Worm (Caenorhabditis elegans) whole organism, young adult: ENCODE data around the gene ZK1307.7.

Experiments used
- B0336.3 ChIP-seq: fragments of 200-800 bp; sonication (Bioruptor generic); IDR thresholded peaks from 2 replicates; pipeline ENCODE4 v1.3.6; 2022; ENCODE audit warnings: missing genetic modification characterization, missing compliant biosample characterization
- C06A6.2 ChIP-seq: fragments of 200-800 bp; sonication (Bioruptor generic); conservative IDR thresholded peaks from 2 replicates; pipeline ENCODE4 v1.3.6; 2022; ENCODE audit warnings: missing genetic modification characterization, missing compliant biosample characterization
- D2030.7 ChIP-seq: fragments of 200-800 bp; sonication (Bioruptor generic); IDR thresholded peaks from 2 replicates; pipeline ENCODE4 v1.3.6; 2022; ENCODE audit warnings: missing genetic modification reagents, missing genetic modification characterization, missing compliant biosample characterization
- F10E7.11 ChIP-seq: sonication (generic microtip); optimal IDR thresholded peaks from 2 replicates; lab custom pipeline; 2017; ENCODE audit warnings: mild to moderate bottlenecking, missing genetic modification characterization, moderate library complexity, missing compliant biosample characterization
- F33H1.4 ChIP-seq: fragments of 200-800 bp; sonication (Bioruptor generic); IDR thresholded peaks from 2 replicates; pipeline ENCODE4 v1.3.6; 2022; ENCODE audit warnings: missing genetic modification reagents, missing genetic modification characterization, missing compliant biosample characterization
- F55B11.4 ChIP-seq: sonication (generic microtip); optimal IDR thresholded peaks from 2 replicates; lab custom pipeline; 2016; ENCODE audit warnings: missing compliant biosample characterization, missing genetic modification characterization, borderline replicate concordance; ENCODE audit not compliant: insufficient read depth
- K12H6.12 ChIP-seq: fragments of 200-800 bp; sonication (Bioruptor generic); optimal IDR thresholded peaks from 2 replicates; lab custom pipeline; 2018; ENCODE audit warnings: mild to moderate bottlenecking, missing genetic modification characterization, missing compliant biosample characterization
- Y53G8AR.9 ChIP-seq: fragments of 200-800 bp; sonication (Bioruptor generic); conservative IDR thresholded peaks from 2 replicates; pipeline ENCODE4 v1.3.6; 2022; ENCODE audit warnings: missing genetic modification reagents, missing genetic modification characterization, missing compliant biosample characterization
- Y56A3A.18 ChIP-seq: fragments of 200-800 bp; sonication (Bioruptor generic); IDR thresholded peaks from 2 replicates; pipeline ENCODE4 v1.3.6; 2022; ENCODE audit warnings: missing genetic modification reagents, missing genetic modification characterization, missing compliant biosample characterization
- Y67H2A.10 ChIP-seq: fragments of 200-800 bp; sonication (Bioruptor generic); conservative IDR thresholded peaks from 2 replicates; pipeline ENCODE4 v1.3.6; 2022; ENCODE audit warnings: missing genetic modification reagents, missing genetic modification characterization, missing compliant biosample characterization
- Y79H2A.3 ChIP-seq: fragments of 200-800 bp; sonication (Bioruptor generic); conservative IDR thresholded peaks from 2 replicates; pipeline ENCODE4 v1.3.6; 2022; ENCODE audit warnings: missing genetic modification reagents, missing genetic modification characterization, missing compliant biosample characterization
- ZK185.1 ChIP-seq: sonication (generic microtip); optimal IDR thresholded peaks from 2 replicates; lab custom pipeline; 2016; ENCODE audit warnings: mild to moderate bottlenecking, missing genetic modification characterization, missing compliant biosample characterization; ENCODE audit not compliant: poor library complexity, severe bottlenecking
- akir-1 ChIP-seq: fragments of 200-800 bp; sonication (Bioruptor generic); optimal IDR thresholded peaks from 2 replicates; lab custom pipeline; 2018; ENCODE audit warnings: mild to moderate bottlenecking, missing genetic modification characterization, moderate library complexity, missing compliant biosample characterization
- atf-7 ChIP-seq: sonication (generic microtip); optimal IDR thresholded peaks from 2 replicates; lab custom pipeline; 2017; ENCODE audit warnings: mild to moderate bottlenecking, missing genetic modification characterization, missing compliant biosample characterization
- attf-3 ChIP-seq: fragments of 200-800 bp; sonication (Bioruptor generic); conservative IDR thresholded peaks from 2 replicates; pipeline ENCODE4 v1.3.6; 2022; ENCODE audit warnings: missing genetic modification reagents, missing genetic modification characterization, missing compliant biosample characterization
- cebp-1 ChIP-seq, 2 experiments: fragments of 200-800 bp in 1 of 2; sonication (Bioruptor generic) in 1 of 2; sonication (generic microtip) in 1 of 2; IDR thresholded peaks in 1 of 2; optimal IDR thresholded peaks in 1 of 2; 2 replicates each; pipeline versions ENCODE4 v1.3.6 to Lab custom; 2017 to 2022; ENCODE audit warnings: missing compliant biosample characterization in 2 of 2, missing genetic modification characterization in 2 of 2, mild to moderate bottlenecking in 1 of 2, missing genetic modification reagents in 1 of 2, moderate library complexity in 1 of 2
- cebp-2 ChIP-seq: fragments of 200-800 bp; sonication (Bioruptor generic); IDR thresholded peaks from 2 replicates; pipeline ENCODE4 v1.3.6; 2022; ENCODE audit warnings: missing genetic modification characterization, missing compliant biosample characterization
- ceh-100 ChIP-seq: fragments of 200-800 bp; sonication (Bioruptor generic); IDR thresholded peaks from 2 replicates; pipeline ENCODE4 v1.3.6; 2022; ENCODE audit warnings: missing genetic modification reagents, missing genetic modification characterization, missing compliant biosample characterization
- die-1 ChIP-seq: sonication (generic microtip); optimal IDR thresholded peaks from 2 replicates; lab custom pipeline; 2016; ENCODE audit warnings: missing genotype, mild to moderate bottlenecking, missing genetic modification characterization, missing compliant biosample characterization
- dox-1 ChIP-seq: fragments of 200-800 bp; sonication (Bioruptor generic); IDR thresholded peaks from 2 replicates; pipeline ENCODE4 v1.3.6; 2022; ENCODE audit warnings: missing genetic modification reagents, missing genetic modification characterization, missing compliant biosample characterization
- dpff-1 ChIP-seq: sonication (generic microtip); optimal IDR thresholded peaks from 2 replicates; lab custom pipeline; 2017; ENCODE audit warnings: mild to moderate bottlenecking, missing genetic modification characterization, missing compliant biosample characterization
- efl-1 ChIP-seq: fragments of 150-350 bp; optimal IDR thresholded peaks from 2 replicates; lab custom pipeline; 2014; ENCODE audit warnings: missing biosample characterization, missing genetic modification reagents, missing genetic modification characterization
- egl-44 ChIP-seq: fragments of 200-800 bp; sonication (Bioruptor generic); IDR thresholded peaks from 2 replicates; pipeline ENCODE4 v1.3.6; 2022; ENCODE audit warnings: missing genetic modification reagents, missing genetic modification characterization, missing compliant biosample characterization
- egrh-3 ChIP-seq: fragments of 200-800 bp; sonication (Bioruptor generic); IDR thresholded peaks from 2 replicates; pipeline ENCODE4 v1.3.6; 2022; ENCODE audit warnings: missing genetic modification reagents, missing genetic modification characterization, missing compliant biosample characterization
- ekl-4 ChIP-seq: fragments of 200-800 bp; sonication (Bioruptor generic); IDR thresholded peaks from 2 replicates; pipeline ENCODE4 v1.3.6; 2022; ENCODE audit warnings: missing genetic modification reagents, missing genetic modification characterization, missing compliant biosample characterization
- gei-17 ChIP-seq: fragments of 200-800 bp; sonication (Bioruptor generic); optimal IDR thresholded peaks from 2 replicates; lab custom pipeline; 2018; ENCODE audit warnings: mild to moderate bottlenecking, missing genetic modification characterization, missing compliant biosample characterization
- hmg-1.2 ChIP-seq: fragments of 200-800 bp; sonication (Bioruptor generic); IDR thresholded peaks from 2 replicates; pipeline ENCODE4 v1.3.6; 2022; ENCODE audit warnings: missing genetic modification reagents, missing genetic modification characterization, missing compliant biosample characterization
- let-526 ChIP-seq: fragments of 200-800 bp; sonication (Bioruptor generic); IDR thresholded peaks from 2 replicates; pipeline ENCODE4 v1.3.6; 2022; ENCODE audit warnings: missing genetic modification reagents, missing genetic modification characterization, missing compliant biosample characterization
- let-607 ChIP-seq, 2 experiments: fragments of 200-800 bp in 1 of 2; sonication (Bioruptor generic) in 1 of 2; sonication (generic microtip) in 1 of 2; optimal IDR thresholded peaks; 2 replicates each; lab custom pipeline; 2016 to 2018; ENCODE audit warnings: mild to moderate bottlenecking in 2 of 2, missing compliant biosample characterization in 2 of 2, missing genetic modification characterization in 2 of 2, moderate library complexity in 2 of 2, missing genotype in 1 of 2
- lin-35 ChIP-seq, 3 experiments: fragments of 150-350 bp in 2 of 3; sonication (generic microtip) in 1 of 3; optimal IDR thresholded peaks; 2 replicates each; lab custom pipeline; 2014 to 2018; ENCODE audit warnings: missing biosample characterization in 3 of 3, missing genetic modification characterization in 3 of 3, missing genetic modification reagents in 3 of 3
- lin-40 ChIP-seq: sonication (generic microtip); optimal IDR thresholded peaks from 2 replicates; lab custom pipeline; 2016; ENCODE audit warnings: missing genetic modification characterization, mild to moderate bottlenecking, missing compliant biosample characterization, missing genotype, missing genetic modification reagents
- mcd-1 ChIP-seq: fragments of 200-800 bp; sonication (Bioruptor generic); IDR thresholded peaks from 2 replicates; pipeline ENCODE4 v1.3.6; 2022; ENCODE audit warnings: missing genetic modification reagents, missing genetic modification characterization, missing compliant biosample characterization
- mel-28 ChIP-seq: sonication (generic microtip); optimal IDR thresholded peaks from 2 replicates; lab custom pipeline; 2016; ENCODE audit warnings: borderline replicate concordance, mild to moderate bottlenecking, missing genetic modification characterization, missing compliant biosample characterization
- mes-4 ChIP-seq: sonication (generic microtip); optimal IDR thresholded peaks from 2 replicates; lab custom pipeline; 2016; ENCODE audit warnings: missing genotype, missing genetic modification characterization, missing compliant biosample characterization
- nhr-120 ChIP-seq: fragments of 200-800 bp; sonication (Bioruptor generic); IDR thresholded peaks from 2 replicates; pipeline ENCODE4 v1.3.6; 2022; ENCODE audit warnings: missing genetic modification characterization, missing compliant biosample characterization
- nhr-90 ChIP-seq: sonication (generic microtip); optimal IDR thresholded peaks from 2 replicates; lab custom pipeline; 2016; ENCODE audit warnings: missing genotype, mild to moderate bottlenecking, missing genetic modification characterization, missing compliant biosample characterization
- pbrm-1 ChIP-seq: fragments of 200-800 bp; sonication (Bioruptor generic); IDR thresholded peaks from 2 replicates; pipeline ENCODE4 v1.3.6; 2022; ENCODE audit warnings: missing genetic modification reagents, missing genetic modification characterization, missing compliant biosample characterization
- pha-4 ChIP-seq: fragments of 150-350 bp; sonication (generic microtip); optimal IDR thresholded peaks from 2 replicates; lab custom pipeline; 2014; ENCODE audit warnings: missing biosample characterization, missing genetic modification reagents, missing genetic modification characterization
- snpc-3.4 ChIP-seq: sonication (generic microtip); optimal IDR thresholded peaks from 2 replicates; lab custom pipeline; 2017; ENCODE audit warnings: missing genetic modification characterization, mild to moderate bottlenecking, missing compliant biosample characterization, antibody characterized with exemption, moderate library complexity, missing genotype, missing genetic modification reagents
- somi-1 ChIP-seq: fragments of 200-800 bp; sonication (Bioruptor generic); optimal IDR thresholded peaks from 2 replicates; lab custom pipeline; 2018; ENCODE audit warnings: mild to moderate bottlenecking, missing genetic modification characterization, missing compliant biosample characterization
- sptf-2 ChIP-seq: fragments of 200-800 bp; sonication (Bioruptor generic); optimal IDR thresholded peaks from 2 replicates; lab custom pipeline; 2018; ENCODE audit warnings: mild to moderate bottlenecking, missing genetic modification characterization, missing compliant biosample characterization
- tlf-1 ChIP-seq: fragments of 200-800 bp; sonication (Bioruptor generic); optimal IDR thresholded peaks from 2 replicates; lab custom pipeline; 2018; ENCODE audit warnings: mild to moderate bottlenecking, missing genetic modification characterization, missing compliant biosample characterization
- unc-130 ChIP-seq: sonication (generic microtip); optimal IDR thresholded peaks from 2 replicates; lab custom pipeline; 2016; ENCODE audit warnings: missing genetic modification reagents, missing genetic modification characterization, missing compliant biosample characterization
- unc-62 ChIP-seq: fragments of 150-350 bp; optimal IDR thresholded peaks from 2 replicates; lab custom pipeline; 2014; ENCODE audit warnings: missing biosample characterization, missing genetic modification reagents, missing genetic modification characterization
- zim-3 ChIP-seq: sonication (generic microtip); optimal IDR thresholded peaks from 2 replicates; lab custom pipeline; 2017; ENCODE audit warnings: mild to moderate bottlenecking, missing genetic modification characterization, moderate library complexity, missing compliant biosample characterization
- ztf-22 ChIP-seq: fragments of 200-800 bp; sonication (Bioruptor generic); optimal IDR thresholded peaks from 2 replicates; lab custom pipeline; 2018; ENCODE audit warnings: mild to moderate bottlenecking, missing genetic modification characterization, moderate library complexity, missing compliant biosample characterization
- ztf-28 ChIP-seq: fragments of 200-800 bp; sonication (Bioruptor generic); IDR thresholded peaks from 2 replicates; pipeline ENCODE4 v1.3.6; 2022; ENCODE audit warnings: missing genetic modification reagents, missing genetic modification characterization, missing compliant biosample characterization

Gene ZK1307.7

DNA sequence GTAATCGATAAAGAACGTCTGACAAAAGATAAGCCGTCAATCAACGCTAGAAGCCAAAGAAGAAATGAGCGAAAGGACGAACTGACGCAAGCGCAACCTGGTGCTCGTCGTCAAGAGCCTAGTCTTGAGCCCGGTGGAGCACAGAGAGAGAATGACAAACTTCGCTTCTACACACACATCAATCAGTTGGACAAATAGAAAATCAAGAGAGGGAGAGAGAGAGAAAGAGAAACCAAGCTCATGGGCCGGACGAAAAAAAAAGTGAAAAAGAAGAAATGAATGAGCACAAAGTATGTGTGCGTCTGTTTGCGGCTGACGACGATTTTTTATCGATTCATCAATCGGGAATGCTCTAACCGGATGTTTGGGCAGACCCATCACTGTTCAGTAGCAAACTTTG lies 15.3 kb upstream of the ZK1307.7 start (continued):
- TF ChIP-seq Y53G8AR.9 (GFP tag; lab: Robert Waterston, UW) (no peak), cebp-2 (no peak), hmg-1.2 (GFP tag; lab: Robert Waterston, UW) (peak; percentile 14; the same call in 1 of the 2 replicates), dpff-1 (no peak), F33H1.4 (GFP tag; lab: Robert Waterston, UW) (no peak), D2030.7 (GFP tag; lab: Robert Waterston, UW) (no peak), ztf-28 (GFP tag; lab: Robert Waterston, UW) (no peak), efl-1 (GFP tag; lab: Kevin White, UChicago) (no peak), egl-44 (GFP tag; lab: Robert Waterston, UW) (no peak), attf-3 (GFP tag; lab: Robert Waterston, UW) (no peak), F10E7.11 (tag; lab: Kevin White, UChicago) (no peak), Y79H2A.3 (no peak), mcd-1 (0 out of 2 replicates have a peak, but pooled peaks have one; percentile 35), ZK185.1 (tag; lab: Kevin White, UChicago) (no peak), pha-4 (peak; percentile 43), mel-28 (tag; lab: Kevin White, UChicago) (no peak), C06A6.2 (GFP tag; lab: Robert Waterston, UW) (no peak), let-607 (tag; optimal IDR thresholded peaks at IDR 0.05; lab: Kevin White, UChicago) (no peak), sptf-2 (GFP tag; lab: Kevin White, UChicago) (no peak)
- TF ChIP-seq, all 124 proteins: peak for 7

DNA sequence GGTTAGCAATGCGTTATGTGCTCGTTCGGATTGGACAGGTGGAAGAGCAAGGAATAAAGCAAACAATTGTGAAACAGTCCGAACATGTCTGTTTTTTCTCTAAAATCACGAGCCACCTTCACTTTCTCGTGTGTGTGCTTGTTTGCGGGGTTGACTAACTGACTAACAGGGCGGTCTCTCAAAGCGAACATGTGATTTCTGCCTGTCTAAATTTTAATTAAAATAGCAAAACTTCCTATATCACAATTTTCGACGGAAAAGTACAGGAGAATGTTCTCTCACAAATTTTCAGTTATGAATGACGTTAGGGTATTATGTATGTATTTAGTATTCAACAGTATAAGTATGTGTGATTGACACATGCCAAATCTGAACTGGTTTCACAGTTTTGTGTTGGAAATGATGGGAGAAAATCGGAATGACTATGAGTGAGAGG lies 14.5 kb upstream of the ZK1307.7 start:
- TF ChIP-seq Y67H2A.10 (GFP tag; lab: Robert Waterston, UW) (no peak), F55B11.4 (tag; lab: Kevin White, UChicago) (no peak), cebp-1 (GFP tag; IDR thresholded peaks at IDR 0.05; lab: Robert Waterston, UW) (peak; percentile 69), cebp-1 (tag; optimal IDR thresholded peaks at IDR 0.05; lab: Kevin White, UChicago) (peak; percentile 82), zim-3 (tag; lab: Kevin White, UChicago) (no peak), egrh-3 (GFP tag; lab: Robert Waterston, UW) (no peak), ceh-100 (GFP tag; lab: Robert Waterston, UW) (no peak), snpc-3.4 (tag; lab: Kevin White, UChicago) (no peak), somi-1 (GFP tag; lab: Kevin White, UChicago) (no peak), nhr-120 (GFP tag; lab: Robert Waterston, UW) (no peak), lin-40 (tag; lab: Kevin White, UChicago) (no peak), unc-130 (no peak), dox-1 (peak; percentile 45; the same call in 1 of the 2 replicates), pbrm-1 (0 out of 2 replicates have a peak, but pooled peaks have one; percentile 25), ekl-4 (GFP tag; lab: Robert Waterston, UW) (no peak), tlf-1 (GFP tag; lab: Kevin White, UChicago) (peak; percentile 39), B0336.3 (GFP tag; lab: Robert Waterston, UW) (0 out of 2 replicates have a peak, but pooled peaks have one; percentile 25), Y53G8AR.9 (GFP tag; lab: Robert Waterston, UW) (0 out of 2 replicates have a peak, but pooled peaks have one; percentile 46), mes-4 (tag; lab: Kevin White, UChicago) (no peak), K12H6.12 (no peak), ztf-22 (peak; percentile 31), lin-35 (GFP tag; optimal IDR thresholded peaks at IDR 0.05; lab: Kevin White, UChicago) (no peak), let-526 (GFP tag; lab: Robert Waterston, UW) (0 out of 2 replicates have a peak, but pooled peaks have one; percentile 57), nhr-90 (tag; lab: Kevin White, UChicago) (peak; percentile 16), atf-7 (tag; lab: Kevin White, UChicago) (peak; percentile 48), akir-1 (GFP tag; lab: Kevin White, UChicago) (peak; percentile 6), Y56A3A.18 (GFP tag; lab: Robert Waterston, UW) (0 out of 2 replicates have a peak, but pooled peaks have one; percentile 17), unc-62 (GFP tag; lab: Kevin White, UChicago) (peak; percentile 96), gei-17 (no peak), die-1 (no peak)
